Fruit fly (Drosophila melanogaster) S2 (cell line): ENCODE measurements around the gene Bap60.
"Not testable (repeated sequence)": the region's sequence is repeated elsewhere in the genome, so short reads cannot be mapped to it uniquely, and the experiment has no call there.

Experiments used
- CG8478 ChIP-seq: fragments of >200 bp; optimal IDR thresholded peaks from 2 replicates; lab custom pipeline; 2018
- CTCF ChIP-seq, 2 experiments: fragments of >200 bp; optimal IDR thresholded peaks; 2 replicates each; lab custom pipeline; 2018

The Bap60 gene

dm6 chrX:13159481-13159880 is at the start of gene Bap60, which contains the start of gene CG12096:
Bap60 (minus strand) TSS chrX:13159508.
CG12096 (plus strand) TSS chrX:13159604.
- TF ChIP-seq CG8478 (lab: Kevin White, UChicago) (no peak), CTCF (optimal IDR thresholded peaks at IDR 0.05; lab: Kevin White, UChicago) (no peak)

- TF ChIP-seq CTCF (optimal IDR thresholded peaks at IDR 0.05; lab: Kevin White, UChicago) (no peak), CG8478 (lab: Kevin White, UChicago) (no peak)
Measured at dm6 chrX:13208554-13208953, 49.2 kb upstream of the Bap60 start.

- TF ChIP-seq CTCF (optimal IDR thresholded peaks at IDR 0.05; lab: Kevin White, UChicago) (no peak), CG8478 (lab: Kevin White, UChicago) (no peak)
Measured at dm6 chrX:13208075-13208474, 48.8 kb upstream of the Bap60 start.

dm6 chrX:13204718-13205117 is 45.4 kb upstream of the Bap60 start:
- TF ChIP-seq CTCF (optimal IDR thresholded peaks at IDR 0.05; lab: Kevin White, UChicago) (peak; percentile 75 to 84), CG8478 (lab: Kevin White, UChicago) (no peak)

dm6 chrX:13202162-13202561 is 42.9 kb upstream of the Bap60 start, which contains the start of gene CG44437:
CG44437 (minus strand) TSS chrX:13202262.
- TF ChIP-seq CTCF (optimal IDR thresholded peaks at IDR 0.05; lab: Kevin White, UChicago) (no peak), CG8478 (lab: Kevin White, UChicago) (no peak)

- TF ChIP-seq CTCF (optimal IDR thresholded peaks at IDR 0.05; lab: Kevin White, UChicago) (no peak), CG8478 (lab: Kevin White, UChicago) (no peak)
Measured at dm6 chrX:13194249-13194648, 34.9 kb upstream of the Bap60 start, which contains the start of gene Coq5. Coq5 (minus strand) TSS chrX:13194551.

dm6 chrX:13192239-13192638 is 32.9 kb upstream of the Bap60 start:
- TF ChIP-seq CG8478 (lab: Kevin White, UChicago), result no peak
- TF ChIP-seq CTCF (optimal IDR thresholded peaks at IDR 0.05; lab: Kevin White, UChicago), result no peak

- TF ChIP-seq CTCF (optimal IDR thresholded peaks at IDR 0.05; lab: Kevin White, UChicago), result no peak
Measured at dm6 chrX:13191783-13192182, 32.5 kb upstream of the Bap60 start, which contains the start of gene CG12723. CG12723 (minus strand) TSS chrX:13191883.

- TF ChIP-seq CG8478 (lab: Kevin White, UChicago) (no peak), CTCF (optimal IDR thresholded peaks at IDR 0.05; lab: Kevin White, UChicago) (no peak)
Measured at dm6 chrX:13189032-13189431, 29.7 kb upstream of the Bap60 start, which contains the start of gene Lgr4. Lgr4 (minus strand) TSS chrX:13189164.

dm6 chrX:13184178-13184577 is 24.9 kb upstream of the Bap60 start, which contains the start of gene CG32641:
CG32641 (plus strand) TSS chrX:13184478.
- not testable (repeated sequence) for TF ChIP-seq CTCF (optimal IDR thresholded peaks at IDR 0.05; lab: Kevin White, UChicago); CG8478 (lab: Kevin White, UChicago)

- not testable (repeated sequence) for TF ChIP-seq CG8478 (lab: Kevin White, UChicago); CTCF (optimal IDR thresholded peaks at IDR 0.05; lab: Kevin White, UChicago)
Measured at dm6 chrX:13177720-13178119, 18.4 kb upstream of the Bap60 start, which contains the start of gene CG32640. CG32640 (plus strand) TSS chrX:13178005.

- TF ChIP-seq CG8478 (lab: Kevin White, UChicago) (no peak), CTCF (optimal IDR thresholded peaks at IDR 0.05; lab: Kevin White, UChicago) (no peak)
Measured at dm6 chrX:13172865-13173264, 13.6 kb upstream of the Bap60 start.

dm6 chrX:13154783-13155182 is 4.5 kb downstream of the Bap60 start, which contains the start of the genes CG4318 and CG4332:
CG4318 (minus strand) TSS chrX:13154924.
CG4332 (plus strand) TSS chrX:13155038.
- TF ChIP-seq CG8478 (lab: Kevin White, UChicago) (no peak), CTCF (optimal IDR thresholded peaks at IDR 0.05; lab: Kevin White, UChicago) (no peak)

- TF ChIP-seq CG8478 (lab: Kevin White, UChicago) (no peak), CTCF (optimal IDR thresholded peaks at IDR 0.05; lab: Kevin White, UChicago) (no peak)
Measured at dm6 chrX:13149083-13149482, 10.2 kb downstream of the Bap60 start.

- TF ChIP-seq CTCF (optimal IDR thresholded peaks at IDR 0.05; lab: Kevin White, UChicago) (no peak), CG8478 (lab: Kevin White, UChicago) (no peak)
Measured at dm6 chrX:13145858-13146257, 13.4 kb downstream of the Bap60 start.

- TF ChIP-seq CTCF (optimal IDR thresholded peaks at IDR 0.05; lab: Kevin White, UChicago) (no peak), CG8478 (lab: Kevin White, UChicago) (no peak)
Measured at dm6 chrX:13143100-13143499, 16.2 kb downstream of the Bap60 start.
